Worm (Caenorhabditis elegans) whole organism, young adult: Measurements from ENCODE around the gene F46G11.2.

ENCODE experiments used
- C06A6.2 ChIP-seq: fragments of 200-800 bp; sonication (Bioruptor generic); conservative IDR thresholded peaks from 2 replicates; pipeline ENCODE4 v1.3.6; 2022; ENCODE audit warnings: missing genetic modification characterization, missing compliant biosample characterization
- D2030.7 ChIP-seq: fragments of 200-800 bp; sonication (Bioruptor generic); IDR thresholded peaks from 2 replicates; pipeline ENCODE4 v1.3.6; 2022; ENCODE audit warnings: missing genetic modification reagents, missing genetic modification characterization, missing compliant biosample characterization
- F33H1.4 ChIP-seq: fragments of 200-800 bp; sonication (Bioruptor generic); IDR thresholded peaks from 2 replicates; pipeline ENCODE4 v1.3.6; 2022; ENCODE audit warnings: missing genetic modification reagents, missing genetic modification characterization, missing compliant biosample characterization
- F55B11.4 ChIP-seq: sonication (generic microtip); optimal IDR thresholded peaks from 2 replicates; lab custom pipeline; 2016; ENCODE audit warnings: missing compliant biosample characterization, missing genetic modification characterization, borderline replicate concordance; ENCODE audit not compliant: insufficient read depth
- K11D2.4 ChIP-seq: fragments of 200-800 bp; sonication (Bioruptor generic); IDR thresholded peaks from 2 replicates; pipeline ENCODE4 v1.3.6; 2022; ENCODE audit warnings: missing genetic modification reagents, missing genetic modification characterization, missing compliant biosample characterization
- K12H6.12 ChIP-seq: fragments of 200-800 bp; sonication (Bioruptor generic); optimal IDR thresholded peaks from 2 replicates; lab custom pipeline; 2018; ENCODE audit warnings: mild to moderate bottlenecking, missing genetic modification characterization, missing compliant biosample characterization
- Y53F4B.3 ChIP-seq: fragments of 200-800 bp; sonication (Bioruptor generic); IDR thresholded peaks from 2 replicates; pipeline ENCODE4 v1.3.6; 2022; ENCODE audit warnings: missing genetic modification reagents, missing genetic modification characterization, missing compliant biosample characterization
- Y95B8A.8 ChIP-seq: fragments of 200-800 bp; sonication (Bioruptor generic); IDR thresholded peaks from 2 replicates; pipeline ENCODE4 v1.3.6; 2022; ENCODE audit warnings: missing genetic modification reagents, missing genetic modification characterization, missing compliant biosample characterization
- athp-1 ChIP-seq: sonication (generic microtip); optimal IDR thresholded peaks from 2 replicates; lab custom pipeline; 2017; ENCODE audit warnings: mild to moderate bottlenecking, missing genetic modification characterization, missing compliant biosample characterization
- attf-5 ChIP-seq: fragments of 200-800 bp; sonication (Bioruptor generic); optimal IDR thresholded peaks from 2 replicates; lab custom pipeline; 2018; ENCODE audit warnings: mild to moderate bottlenecking, missing genetic modification characterization, missing compliant biosample characterization
- cebp-1 ChIP-seq, 2 experiments: fragments of 200-800 bp in 1 of 2; sonication (Bioruptor generic) in 1 of 2; sonication (generic microtip) in 1 of 2; IDR thresholded peaks in 1 of 2; optimal IDR thresholded peaks in 1 of 2; 2 replicates each; pipeline versions ENCODE4 v1.3.6 to Lab custom; 2017 to 2022; ENCODE audit warnings: missing compliant biosample characterization in 2 of 2, missing genetic modification characterization in 2 of 2, mild to moderate bottlenecking in 1 of 2, missing genetic modification reagents in 1 of 2, moderate library complexity in 1 of 2
- cebp-2 ChIP-seq: fragments of 200-800 bp; sonication (Bioruptor generic); IDR thresholded peaks from 2 replicates; pipeline ENCODE4 v1.3.6; 2022; ENCODE audit warnings: missing genetic modification characterization, missing compliant biosample characterization
- ceh-100 ChIP-seq: fragments of 200-800 bp; sonication (Bioruptor generic); IDR thresholded peaks from 2 replicates; pipeline ENCODE4 v1.3.6; 2022; ENCODE audit warnings: missing genetic modification reagents, missing genetic modification characterization, missing compliant biosample characterization
- ceh-27 ChIP-seq: fragments of 200-800 bp; sonication (Bioruptor generic); optimal IDR thresholded peaks from 2 replicates; lab custom pipeline; 2018; ENCODE audit warnings: mild to moderate bottlenecking, missing genetic modification characterization, moderate library complexity, missing compliant biosample characterization
- ceh-40 ChIP-seq: fragments of 200-800 bp; sonication (Bioruptor generic); IDR thresholded peaks from 2 replicates; pipeline ENCODE4 v1.3.6; 2022; ENCODE audit warnings: missing genetic modification characterization, missing compliant biosample characterization
- ceh-91 ChIP-seq: fragments of 200-800 bp; sonication (Bioruptor generic); IDR thresholded peaks from 2 replicates; pipeline ENCODE4 v1.3.6; 2022; ENCODE audit warnings: missing genetic modification reagents, missing genetic modification characterization, missing compliant biosample characterization
- dox-1 ChIP-seq: fragments of 200-800 bp; sonication (Bioruptor generic); IDR thresholded peaks from 2 replicates; pipeline ENCODE4 v1.3.6; 2022; ENCODE audit warnings: missing genetic modification reagents, missing genetic modification characterization, missing compliant biosample characterization
- dpl-1 ChIP-seq: fragments of 150-350 bp; optimal IDR thresholded peaks from 2 replicates; lab custom pipeline; 2014; ENCODE audit warnings: missing biosample characterization, missing genetic modification reagents, missing genetic modification characterization
- egl-18 ChIP-seq: fragments of 200-800 bp; sonication (Bioruptor generic); IDR thresholded peaks from 2 replicates; pipeline ENCODE4 v1.3.6; 2022; ENCODE audit warnings: missing genetic modification reagents, missing genetic modification characterization, missing compliant biosample characterization
- egrh-3 ChIP-seq: fragments of 200-800 bp; sonication (Bioruptor generic); IDR thresholded peaks from 2 replicates; pipeline ENCODE4 v1.3.6; 2022; ENCODE audit warnings: missing genetic modification reagents, missing genetic modification characterization, missing compliant biosample characterization
- gei-17 ChIP-seq: fragments of 200-800 bp; sonication (Bioruptor generic); optimal IDR thresholded peaks from 2 replicates; lab custom pipeline; 2018; ENCODE audit warnings: mild to moderate bottlenecking, missing genetic modification characterization, missing compliant biosample characterization
- hmg-1.2 ChIP-seq: fragments of 200-800 bp; sonication (Bioruptor generic); IDR thresholded peaks from 2 replicates; pipeline ENCODE4 v1.3.6; 2022; ENCODE audit warnings: missing genetic modification reagents, missing genetic modification characterization, missing compliant biosample characterization
- let-526 ChIP-seq: fragments of 200-800 bp; sonication (Bioruptor generic); IDR thresholded peaks from 2 replicates; pipeline ENCODE4 v1.3.6; 2022; ENCODE audit warnings: missing genetic modification reagents, missing genetic modification characterization, missing compliant biosample characterization
- let-607 ChIP-seq, 2 experiments: fragments of 200-800 bp in 1 of 2; sonication (Bioruptor generic) in 1 of 2; sonication (generic microtip) in 1 of 2; optimal IDR thresholded peaks; 2 replicates each; lab custom pipeline; 2016 to 2018; ENCODE audit warnings: mild to moderate bottlenecking in 2 of 2, missing compliant biosample characterization in 2 of 2, missing genetic modification characterization in 2 of 2, moderate library complexity in 2 of 2, missing genotype in 1 of 2
- lin-35 ChIP-seq, 3 experiments: fragments of 150-350 bp in 2 of 3; sonication (generic microtip) in 1 of 3; optimal IDR thresholded peaks; 2 replicates each; lab custom pipeline; 2014 to 2018; ENCODE audit warnings: missing biosample characterization in 3 of 3, missing genetic modification characterization in 3 of 3, missing genetic modification reagents in 3 of 3
- lin-40 ChIP-seq: sonication (generic microtip); optimal IDR thresholded peaks from 2 replicates; lab custom pipeline; 2016; ENCODE audit warnings: missing genetic modification characterization, mild to moderate bottlenecking, missing compliant biosample characterization, missing genotype, missing genetic modification reagents
- lir-1 ChIP-seq: fragments of 200-800 bp; sonication (Bioruptor generic); conservative IDR thresholded peaks from 2 replicates; pipeline ENCODE4 v1.3.6; 2022; ENCODE audit warnings: missing genetic modification reagents, missing genetic modification characterization, missing compliant biosample characterization
- lsl-1 ChIP-seq: fragments of 200-800 bp; sonication (Bioruptor generic); optimal IDR thresholded peaks from 2 replicates; lab custom pipeline; 2018; ENCODE audit warnings: mild to moderate bottlenecking, missing genetic modification characterization, moderate library complexity, missing compliant biosample characterization
- mcd-1 ChIP-seq: fragments of 200-800 bp; sonication (Bioruptor generic); IDR thresholded peaks from 2 replicates; pipeline ENCODE4 v1.3.6; 2022; ENCODE audit warnings: missing genetic modification reagents, missing genetic modification characterization, missing compliant biosample characterization
- nfya-1 ChIP-seq: sonication (generic microtip); optimal IDR thresholded peaks from 2 replicates; lab custom pipeline; 2017; ENCODE audit warnings: antibody characterized with exemption, missing compliant biosample characterization, missing genetic modification characterization, borderline replicate concordance; ENCODE audit not compliant: insufficient read depth
- nfyb-1 ChIP-seq: fragments of 200-800 bp; sonication (Bioruptor generic); IDR thresholded peaks from 2 replicates; pipeline ENCODE4 v1.3.6; 2022; ENCODE audit warnings: missing genetic modification reagents, missing genetic modification characterization, missing compliant biosample characterization
- nhr-27 ChIP-seq: fragments of 200-800 bp; sonication (Bioruptor generic); optimal IDR thresholded peaks from 2 replicates; lab custom pipeline; 2018; ENCODE audit warnings: mild to moderate bottlenecking, missing genetic modification characterization, moderate library complexity, missing compliant biosample characterization
- nhr-80 ChIP-seq: sonication (generic microtip); optimal IDR thresholded peaks from 2 replicates; lab custom pipeline; 2016; ENCODE audit warnings: missing genetic modification characterization, missing compliant biosample characterization
- nhr-90 ChIP-seq: sonication (generic microtip); optimal IDR thresholded peaks from 2 replicates; lab custom pipeline; 2016; ENCODE audit warnings: missing genotype, mild to moderate bottlenecking, missing genetic modification characterization, missing compliant biosample characterization
- rpc-1 ChIP-seq, 2 experiments: fragments of 150-350 bp in 1 of 2; sonication (generic microtip) in 1 of 2; optimal IDR thresholded peaks; 2 replicates each; lab custom pipeline; 2014 to 2018; ENCODE audit warnings: missing biosample characterization in 1 of 2, missing genetic modification characterization in 1 of 2, missing genetic modification reagents in 1 of 2, missing genotype in 1 of 2
- sea-2 ChIP-seq: fragments of 200-800 bp; sonication (Bioruptor generic); IDR thresholded peaks from 2 replicates; pipeline ENCODE4 v1.3.6; 2022; ENCODE audit warnings: missing genetic modification characterization, missing compliant biosample characterization
- tlf-1 ChIP-seq: fragments of 200-800 bp; sonication (Bioruptor generic); optimal IDR thresholded peaks from 2 replicates; lab custom pipeline; 2018; ENCODE audit warnings: mild to moderate bottlenecking, missing genetic modification characterization, missing compliant biosample characterization
- unc-130 ChIP-seq: sonication (generic microtip); optimal IDR thresholded peaks from 2 replicates; lab custom pipeline; 2016; ENCODE audit warnings: missing genetic modification reagents, missing genetic modification characterization, missing compliant biosample characterization
- unc-62 ChIP-seq: fragments of 150-350 bp; optimal IDR thresholded peaks from 2 replicates; lab custom pipeline; 2014; ENCODE audit warnings: missing biosample characterization, missing genetic modification reagents, missing genetic modification characterization
- ztf-18 ChIP-seq: sonication (generic microtip); optimal IDR thresholded peaks from 2 replicates; lab custom pipeline; 2016; ENCODE audit warnings: missing genotype, mild to moderate bottlenecking, missing genetic modification characterization, missing compliant biosample characterization
- ztf-22 ChIP-seq: fragments of 200-800 bp; sonication (Bioruptor generic); optimal IDR thresholded peaks from 2 replicates; lab custom pipeline; 2018; ENCODE audit warnings: mild to moderate bottlenecking, missing genetic modification characterization, moderate library complexity, missing compliant biosample characterization
- ztf-6 ChIP-seq: fragments of 200-800 bp; sonication (Bioruptor generic); IDR thresholded peaks from 2 replicates; pipeline ENCODE4 v1.3.6; 2022; ENCODE audit warnings: missing genetic modification reagents, missing genetic modification characterization, missing compliant biosample characterization

Gene F46G11.2

DNA sequence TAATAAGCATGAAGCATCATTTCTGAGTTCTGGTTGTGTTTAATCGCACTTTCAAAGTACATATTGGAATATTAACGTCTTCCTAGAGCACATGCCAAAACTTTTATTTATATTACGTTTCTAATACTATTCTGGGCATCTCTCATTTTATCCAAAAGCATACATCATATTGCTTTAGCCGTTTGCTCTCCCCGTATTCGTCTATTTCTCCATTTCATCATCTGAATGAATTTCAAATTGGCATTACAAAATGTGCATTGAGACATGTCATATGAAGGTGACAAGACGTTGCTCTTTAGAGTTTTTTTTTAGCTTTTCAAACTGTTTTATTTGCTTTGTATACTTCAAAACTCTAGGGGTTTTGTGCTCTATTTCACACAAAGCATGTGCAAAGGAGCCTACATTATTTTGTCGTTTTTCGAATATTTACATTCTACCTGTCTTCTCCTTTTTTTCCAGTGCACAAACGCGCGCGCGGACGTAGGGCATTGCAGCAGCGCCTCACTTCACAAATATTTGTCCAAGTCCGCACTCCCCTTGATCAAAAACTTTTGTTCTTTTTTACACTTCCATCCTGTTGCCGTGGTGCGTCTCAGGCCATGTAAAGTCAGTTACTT lies 15.3 kb upstream of the F46G11.2 start (continued):
- TF ChIP-seq ceh-91 (GFP tag; lab: Robert Waterston, UW), result no peak
- no peak for TF ChIP-seq K12H6.12 (tag; lab: Kevin White, UChicago)
- TF ChIP-seq nhr-27 (tag; lab: Kevin White, UChicago), result no peak
- no peak for TF ChIP-seq C06A6.2 (GFP tag; lab: Robert Waterston, UW)
- TF ChIP-seq, all 124 proteins: peak for 0

DNA sequence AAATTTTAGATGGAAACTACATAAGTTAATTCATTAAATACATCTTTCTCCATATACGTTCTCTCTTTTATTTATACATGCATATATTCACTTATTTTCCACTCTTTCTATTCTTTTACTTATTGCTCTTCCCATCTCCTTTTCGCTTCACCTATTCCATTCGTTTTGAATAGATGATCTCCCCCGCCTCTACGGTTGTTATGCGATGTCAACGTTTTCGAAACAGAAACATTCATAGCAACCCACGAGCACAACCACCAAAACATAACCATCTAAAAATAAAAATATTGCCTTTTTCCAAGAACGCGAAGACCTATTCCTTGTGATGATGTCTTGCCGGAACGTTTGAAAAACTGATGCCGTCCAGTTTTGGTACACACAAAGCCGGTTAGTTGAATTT lies 14.5 kb upstream of the F46G11.2 start, which contains the start of gene sym-3:
sym-3 (plus strand) TSS at position 301 of the 400 bp plus-strand sequence.
- TF ChIP-seq athp-1 (tag; lab: Kevin White, UChicago) (no peak), ceh-40 (no peak), hmg-1.2 (GFP tag; lab: Robert Waterston, UW) (no peak), lin-35 (GFP tag; optimal IDR thresholded peaks at IDR 0.05; lab: Kevin White, UChicago) (no peak), egrh-3 (GFP tag; lab: Robert Waterston, UW) (no peak), K11D2.4 (GFP tag; lab: Robert Waterston, UW) (no peak), ceh-100 (GFP tag; lab: Robert Waterston, UW) (no peak)

DNA sequence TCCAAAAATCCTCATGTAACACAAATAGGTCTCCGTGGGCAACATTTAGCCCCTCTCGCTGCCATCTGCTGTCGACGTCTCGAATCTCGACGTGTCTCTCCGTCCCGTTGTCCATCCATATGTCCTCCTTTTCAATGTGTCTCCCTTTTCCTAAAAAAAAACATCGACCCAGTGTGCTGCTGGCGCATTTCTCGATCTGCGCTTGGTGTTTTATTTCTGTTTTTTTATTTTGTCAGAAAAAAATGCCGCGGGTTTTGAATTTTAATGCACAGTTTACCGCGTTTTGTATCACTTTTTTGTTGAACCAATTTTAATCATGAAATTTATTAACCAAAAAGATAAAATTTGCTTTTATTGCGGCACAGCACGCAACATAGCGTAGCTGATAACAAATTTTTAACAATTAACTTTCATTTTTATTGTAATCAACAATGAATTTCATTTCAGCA lies 12.1 kb upstream of the F46G11.2 start:
- TF ChIP-seq egl-18 (0 out of 2 replicates have a peak, but pooled peaks have one; percentile 59), lin-40 (tag; lab: Kevin White, UChicago) (peak; percentile 60), nfya-1 (tag; lab: Kevin White, UChicago) (no peak), cebp-2 (GFP tag; lab: Robert Waterston, UW) (no peak), let-526 (GFP tag; lab: Robert Waterston, UW) (no peak), F55B11.4 (tag; lab: Kevin White, UChicago) (no peak), ceh-91 (GFP tag; lab: Robert Waterston, UW) (no peak), nhr-90 (tag; lab: Kevin White, UChicago) (no peak), ztf-6 (GFP tag; lab: Robert Waterston, UW) (no peak), tlf-1 (no peak), nfyb-1 (GFP tag; lab: Robert Waterston, UW) (no peak), sea-2 (GFP tag; lab: Robert Waterston, UW) (no peak), nhr-80 (peak; percentile 48), ztf-22 (GFP tag; lab: Kevin White, UChicago) (no peak), Y95B8A.8 (GFP tag; lab: Robert Waterston, UW) (no peak), gei-17 (GFP tag; lab: Kevin White, UChicago) (no peak), ceh-27 (peak; percentile 22), lsl-1 (GFP tag; lab: Kevin White, UChicago) (no peak), cebp-1 (GFP tag; IDR thresholded peaks at IDR 0.05; lab: Robert Waterston, UW) (no peak), cebp-1 (tag; optimal IDR thresholded peaks at IDR 0.05; lab: Kevin White, UChicago) (peak; percentile 50), attf-5 (GFP tag; lab: Kevin White, UChicago) (peak; percentile 53), dox-1 (GFP tag; lab: Robert Waterston, UW) (peak; percentile 74; the same call in 1 of the 2 replicates), Y53F4B.3 (no peak), lir-1 (GFP tag; lab: Robert Waterston, UW) (no peak), C06A6.2 (GFP tag; lab: Robert Waterston, UW) (no peak), mcd-1 (GFP tag; lab: Robert Waterston, UW) (no peak; the same call in 1 of the 2 replicates), let-607 (tag; optimal IDR thresholded peaks at IDR 0.05; lab: Kevin White, UChicago) (peak; percentile 49 to 67), rpc-1 (optimal IDR thresholded peaks at IDR 0.05; lab: Kevin White, UChicago) (no peak), rpc-1 (tag; optimal IDR thresholded peaks at IDR 0.05; lab: Kevin White, UChicago) (no peak), F33H1.4 (no peak), hmg-1.2 (GFP tag; lab: Robert Waterston, UW) (no peak), dpl-1 (GFP tag; lab: Kevin White, UChicago) (peak; percentile 2), unc-130 (GFP tag; lab: Kevin White, UChicago) (no peak), nhr-27 (tag; lab: Kevin White, UChicago) (no peak), ztf-18 (tag; lab: Kevin White, UChicago) (peak; percentile 91), D2030.7 (GFP tag; lab: Robert Waterston, UW) (no peak), unc-62 (GFP tag; lab: Kevin White, UChicago) (no peak)
